Fruit fly (Drosophila melanogaster): ENCODE data around the gene Ibf1.

dm6 chr3R:9264042-9264441 lies 5.3 kb downstream of the Ibf1 start, which contains the start of gene sage:
- TF ChIP-seq OdsH (GFP tag; optimal IDR thresholded peaks at IDR 0.05): no peak
- TF ChIP-seq CG11294 (GFP tag; IDR thresholded peaks at IDR 0.05): no peak
- TF ChIP-seq topi (GFP tag; optimal IDR thresholded peaks at IDR 0.05): no peak
- TF ChIP-seq acj6 (GFP tag; optimal IDR thresholded peaks at IDR 0.05): no peak
